Fruit fly (Drosophila melanogaster): Measurements from ENCODE around the gene vn.
A peak's percentile ranks its signal among the peaks of the same experiment; 100 is the strongest.

Gene vn

dm6 chr3L:5869614-5870204 lies 24.2 kb upstream of the vn start (continued):
- peak; percentile 77 for TF ChIP-seq MTF-1 (GFP tag; optimal IDR thresholded peaks at IDR 0.05; ENCODE audit: borderline replicate concordance)
- no peak for TF ChIP-seq CG15479 (GFP tag; optimal IDR thresholded peaks at IDR 0.05)
- TF ChIP-seq vnd (GFP tag; IDR thresholded peaks at IDR 0.05; ENCODE audit: partially characterized antibody) = no peak
- peak; percentile 58 for TF ChIP-seq ara (GFP tag; IDR thresholded peaks at IDR 0.05)
- no peak for TF ChIP-seq Hey (tag; optimal IDR thresholded peaks at IDR 0.05)
- TF ChIP-seq ci (GFP tag; IDR thresholded peaks at IDR 0.05) = peak; percentile 91
- peak; percentile 64 for TF ChIP-seq E2f1 (GFP tag; IDR thresholded peaks at IDR 0.05)
- TF ChIP-seq HLH3B (GFP tag; IDR thresholded peaks at IDR 0.05) = peak; percentile 71
- peak; percentile 35; the same call in 1 of the 3 replicates for TF ChIP-seq CG7357 (GFP tag; IDR thresholded peaks at IDR 0.05)
- no peak for TF ChIP-seq CG17385 (GFP tag; optimal IDR thresholded peaks at IDR 0.05)
- TF ChIP-seq dysf (GFP tag; IDR thresholded peaks at IDR 0.05) = peak; percentile 81
- TF ChIP-seq CG1832 (GFP tag; optimal IDR thresholded peaks at IDR 0.05) = no peak
- TF ChIP-seq CG30020 (tag; optimal IDR thresholded peaks at IDR 0.05) = no peak
- peak; percentile 23 for TF ChIP-seq pfk (GFP tag; optimal IDR thresholded peaks at IDR 0.05)
- peak; percentile 23; the same call in 1 of the 2 replicates for TF ChIP-seq CG5953 (GFP tag; IDR thresholded peaks at IDR 0.05)
- TF ChIP-seq z (GFP tag; IDR thresholded peaks at IDR 0.05) = no peak
- peak; percentile 94 for TF ChIP-seq Rfx (GFP tag; IDR thresholded peaks at IDR 0.05)
- TF ChIP-seq ap (GFP tag; IDR thresholded peaks at IDR 0.05) = peak; percentile 52
- TF ChIP-seq Doc2 (GFP tag; IDR thresholded peaks at IDR 0.05) = no peak
- TF ChIP-seq Dfd (GFP tag; optimal IDR thresholded peaks at IDR 0.05) = no peak
- peak; percentile 55; the same call in 1 of the 2 replicates for TF ChIP-seq CG9215 (GFP tag; IDR thresholded peaks at IDR 0.05)
- peak; percentile 97 for TF ChIP-seq CG11456 (GFP tag; IDR thresholded peaks at IDR 0.05)
- peak; percentile 46; the same call in 1 of the 2 replicates for TF ChIP-seq bbx (GFP tag; IDR thresholded peaks at IDR 0.05; ENCODE audit: partially characterized antibody)
- peak; percentile 15 for TF ChIP-seq Atf3 (GFP tag; optimal IDR thresholded peaks at IDR 0.05)
- TF ChIP-seq CG34224 (GFP tag; IDR thresholded peaks at IDR 0.05; ENCODE audit: partially characterized antibody) = no peak
- TF ChIP-seq CG8359 (GFP tag; optimal IDR thresholded peaks at IDR 0.05; ENCODE audit: borderline replicate concordance) = no peak
- TF ChIP-seq zen2 (GFP tag; IDR thresholded peaks at IDR 0.05; ENCODE audit: partially characterized antibody) = no peak
- TF ChIP-seq CG30403 (GFP tag; optimal IDR thresholded peaks at IDR 0.05) = peak; percentile 56
- no peak for TF ChIP-seq Med (GFP tag)
- no peak for TF ChIP-seq Drgx (GFP tag; IDR thresholded peaks at IDR 0.05)
- peak; percentile 51 for TF ChIP-seq Deaf1 (tag; optimal IDR thresholded peaks at IDR 0.05)
- peak; percentile 57 for TF ChIP-seq fd96Cb (tag; optimal IDR thresholded peaks at IDR 0.05)
- TF ChIP-seq twi (tag; optimal IDR thresholded peaks at IDR 0.05) = peak; percentile 19
- TF ChIP-seq yki (optimal IDR thresholded peaks at IDR 0.05) = no peak
- peak; percentile 63 for TF ChIP-seq grau (tag; optimal IDR thresholded peaks at IDR 0.05)
- TF ChIP-seq Atf6 (GFP tag; IDR thresholded peaks at IDR 0.05) = 0 out of 2 replicates have a peak, but pooled peaks have one; percentile 21
- TF ChIP-seq CG16779 (GFP tag; IDR thresholded peaks at IDR 0.05) = 0 out of 2 replicates have a peak, but pooled peaks have one; percentile 52
- TF ChIP-seq Blimp-1 (GFP tag; optimal IDR thresholded peaks at IDR 0.05) = peak; percentile 71
- peak; percentile 35 for TF ChIP-seq CG33557 (GFP tag; optimal IDR thresholded peaks at IDR 0.05)
- peak; percentile 95 for TF ChIP-seq Bdp1 (GFP tag; optimal IDR thresholded peaks at IDR 0.05)
- TF ChIP-seq maf-S (GFP tag; optimal IDR thresholded peaks at IDR 0.05) = no peak
- peak; percentile 62 for TF ChIP-seq HmgD (GFP tag; optimal IDR thresholded peaks at IDR 0.05)
- TF ChIP-seq Ravus (GFP tag; IDR thresholded peaks at IDR 0.05) = no peak
- no peak; the same call in 1 of the 2 replicates for TF ChIP-seq ro (GFP tag; IDR thresholded peaks at IDR 0.05)
- no peak for TF ChIP-seq CkIIα-i1 (GFP tag; IDR thresholded peaks at IDR 0.05)
- TF ChIP-seq btn (GFP tag; optimal IDR thresholded peaks at IDR 0.05) = peak; percentile 31
- TF ChIP-seq pb (GFP tag; optimal IDR thresholded peaks at IDR 0.05) = peak; percentile 63
- peak; percentile 44 for TF ChIP-seq chn (GFP tag; optimal IDR thresholded peaks at IDR 0.05)
- TF ChIP-seq Hr78 (GFP tag; optimal IDR thresholded peaks at IDR 0.05) = no peak
- TF ChIP-seq NK7.1 (GFP tag; optimal IDR thresholded peaks at IDR 0.05) = peak; percentile 39

Data from whole organism, embryonic.